Worm (Caenorhabditis elegans): Measurements from ENCODE around the gene K08F11.1.

The K08F11.1 gene

DNA sequence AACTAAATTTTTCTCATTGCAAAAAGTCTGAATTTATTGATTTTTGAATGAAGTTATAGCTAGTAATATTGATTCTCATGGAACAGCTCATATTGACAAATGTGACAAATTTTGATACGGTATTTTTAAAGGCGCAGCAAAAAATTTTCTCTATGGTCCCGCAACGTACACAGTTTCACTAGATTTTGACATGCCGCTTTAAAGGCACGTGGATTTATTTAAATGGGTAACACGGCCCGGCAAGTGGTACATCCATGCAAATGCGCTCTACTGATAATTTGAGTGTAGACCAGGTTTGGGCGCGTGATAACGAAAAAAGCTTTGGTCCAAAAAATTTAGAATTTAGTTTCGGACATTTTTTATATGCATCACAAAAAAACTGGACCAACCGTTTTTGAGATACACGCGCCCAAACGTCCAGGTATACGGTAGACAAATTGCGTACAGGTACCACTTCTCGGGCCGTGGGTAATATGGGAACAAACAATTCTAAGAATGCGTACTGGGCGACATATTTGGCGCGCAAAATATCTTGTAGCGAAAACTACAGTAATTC is 38.4 kb downstream of the K08F11.1 start:
- peak in 1 of 2 experiments; percentile 52 for TF ChIP-seq lsy-2 (tag; optimal IDR thresholded peaks at IDR 0.05)

ce11 chrIV:4763844-4764243 is 39.2 kb downstream of the K08F11.1 start, which contains the start of gene Y17G9B.2:
Gene Y17G9B.2 (plus strand): TSS chrIV:4764144.
- TF ChIP-seq egl-27 (tag; optimal IDR thresholded peaks at IDR 0.05) (no peak), nhr-77 (tag; optimal IDR thresholded peaks at IDR 0.05) (no peak), R02D3.7 (tag; optimal IDR thresholded peaks at IDR 0.05) (no peak), ceh-16 (tag; optimal IDR thresholded peaks at IDR 0.05) (no peak), ztf-11 (tag; optimal IDR thresholded peaks at IDR 0.05) (no peak), nhr-25 (tag; optimal IDR thresholded peaks at IDR 0.05) (no peak), crh-2 (tag; optimal IDR thresholded peaks at IDR 0.05) (no peak), nhr-12 (tag; optimal IDR thresholded peaks at IDR 0.05) (no peak), Y55F3AM.14 (GFP tag; optimal IDR thresholded peaks at IDR 0.05) (no peak), blmp-1 (tag; optimal IDR thresholded peaks at IDR 0.05; ENCODE audit: insufficient read depth) (no peak), alr-1 (tag; optimal IDR thresholded peaks at IDR 0.05) (no peak)

DNA sequence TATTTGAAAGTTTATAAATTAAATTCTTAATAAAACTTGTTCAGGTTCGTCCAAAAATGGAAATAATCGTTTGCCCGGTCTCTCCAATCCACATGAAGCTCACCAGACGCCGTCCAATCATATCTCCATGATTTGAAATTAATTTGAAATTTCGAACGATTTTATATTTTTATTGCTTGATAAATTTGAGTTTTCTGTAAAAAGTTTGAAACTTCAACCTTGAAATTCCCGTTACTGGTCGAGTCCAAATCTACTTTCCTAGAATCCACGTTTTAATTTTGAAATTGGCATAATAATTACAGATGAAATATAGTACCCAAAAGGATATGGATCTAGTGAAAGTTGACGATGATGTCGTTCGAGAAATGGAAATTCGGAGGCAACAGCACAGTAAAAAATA is 39.8 kb downstream of the K08F11.1 start, which contains the start of gene npp-26:
npp-26 (plus strand) TSS at position 301 of the 400 bp plus-strand sequence.
- TF ChIP-seq nhr-129 (tag; optimal IDR thresholded peaks at IDR 0.05), result no peak
- no peak for TF ChIP-seq egl-27 (tag; optimal IDR thresholded peaks at IDR 0.05)
- no peak for TF ChIP-seq sem-4 (tag; optimal IDR thresholded peaks at IDR 0.05)
- TF ChIP-seq sma-3 (GFP tag; optimal IDR thresholded peaks at IDR 0.05), result no peak
- no peak for TF ChIP-seq mdl-1 (tag; optimal IDR thresholded peaks at IDR 0.05)
- no peak for TF ChIP-seq mbf-1 (tag; optimal IDR thresholded peaks at IDR 0.05)
- no peak for TF ChIP-seq F13H6.1 (tag; optimal IDR thresholded peaks at IDR 0.05)
- no peak for TF ChIP-seq ZK546.5 (tag; optimal IDR thresholded peaks at IDR 0.05)
- no peak for TF ChIP-seq nhr-237 (tag; optimal IDR thresholded peaks at IDR 0.05)
- no peak for TF ChIP-seq ztf-1 (GFP tag; conservative IDR thresholded peaks at IDR 0.05)
- no peak for TF ChIP-seq nhr-23 (tag; optimal IDR thresholded peaks at IDR 0.05)

ce11 chrIV:4771792-4772191 is 47.1 kb downstream of the K08F11.1 start, which contains the start of gene R11E3.2:
Gene R11E3.2 (plus strand): TSS chrIV:4772092.
- TF ChIP-seq aly-2 (tag; optimal IDR thresholded peaks at IDR 0.05) (no peak), fos-1 (tag; optimal IDR thresholded peaks at IDR 0.05) (peak; percentile 29), mab-5 (tag; optimal IDR thresholded peaks at IDR 0.05) (no peak), lin-13 (GFP tag; optimal IDR thresholded peaks at IDR 0.05) (no peak)
